Worm (Caenorhabditis elegans): ENCODE results near the gene R53.4.

- no peak for TF ChIP-seq aly-2 (tag; optimal IDR thresholded peaks at IDR 0.05)
- TF ChIP-seq jun-1 (tag; optimal IDR thresholded peaks at IDR 0.05) = no peak
- no peak for TF ChIP-seq pha-4 (tag; optimal IDR thresholded peaks at IDR 0.05)
- no peak for TF ChIP-seq nhr-76 (tag; optimal IDR thresholded peaks at IDR 0.05)
- TF ChIP-seq snpc-4 (tag; optimal IDR thresholded peaks at IDR 0.05) = no peak
- TF ChIP-seq nhr-77 (tag; optimal IDR thresholded peaks at IDR 0.05) = no peak
- no peak for TF ChIP-seq skn-1 (tag; optimal IDR thresholded peaks at IDR 0.05)
- TF ChIP-seq ama-1 (optimal IDR thresholded peaks at IDR 0.05) = no peak
- no peak for TF ChIP-seq ceh-28 (tag; optimal IDR thresholded peaks at IDR 0.05)
- no peak for TF ChIP-seq egl-27 (tag; optimal IDR thresholded peaks at IDR 0.05)
- no peak for TF ChIP-seq zag-1 (tag; optimal IDR thresholded peaks at IDR 0.05)
Observed at ce11 chrII:9956116-9956515, 11.7 kb downstream of the R53.4 start.

All from whole organism, L3 larva.